Worm (Caenorhabditis elegans) whole organism, L1 larva: ENCODE data around the gene chil-21.
A peak's percentile ranks its signal among the peaks of the same experiment; 100 is the strongest.

Experiments
- C16A3.4 ChIP-seq: fragments of 150-350 bp; optimal IDR thresholded peaks from 2 replicates; lab custom pipeline; 2014; ENCODE audit warnings: missing biosample characterization, missing genetic modification characterization
- C34B4.2 ChIP-seq: sonication (generic microtip); optimal IDR thresholded peaks from 2 replicates; lab custom pipeline; 2017; ENCODE audit warnings: mild to moderate bottlenecking, missing genetic modification characterization, missing compliant biosample characterization
- F16B12.6 ChIP-seq: fragments of 150-350 bp; optimal IDR thresholded peaks from 2 replicates; lab custom pipeline; 2014; ENCODE audit warnings: missing biosample characterization, missing genetic modification characterization
- Y116A8C.19 ChIP-seq: sonication (generic microtip); optimal IDR thresholded peaks from 2 replicates; lab custom pipeline; 2016; ENCODE audit warnings: missing compliant biosample characterization, missing genetic modification characterization, borderline replicate concordance
- alr-1 ChIP-seq: fragments of 200-800 bp; sonication (Bioruptor generic); optimal IDR thresholded peaks from 2 replicates; lab custom pipeline; 2018; ENCODE audit warnings: borderline replicate concordance, mild to moderate bottlenecking, missing genetic modification characterization, missing compliant biosample characterization
- aly-2 ChIP-seq: fragments of 150-350 bp; optimal IDR thresholded peaks from 2 replicates; lab custom pipeline; 2014; ENCODE audit warnings: missing biosample characterization, missing genetic modification characterization
- ama-1 ChIP-seq: fragments of 150-350 bp; optimal IDR thresholded peaks from 2 replicates; lab custom pipeline; 2014
- blmp-1 ChIP-seq: fragments of 150-350 bp; optimal IDR thresholded peaks from 2 replicates; lab custom pipeline; 2014; ENCODE audit warnings: missing biosample characterization, missing genetic modification characterization
- ceh-82 ChIP-seq, 3 experiments: fragments of 150-350 bp in 1 of 3; sonication (generic microtip) in 2 of 3; optimal IDR thresholded peaks; 2 replicates each; lab custom pipeline; 2014 to 2017; ENCODE audit warnings: missing biosample characterization in 3 of 3, missing genetic modification characterization in 3 of 3
- ces-1 ChIP-seq: fragments of 150-350 bp; optimal IDR thresholded peaks from 2 replicates; lab custom pipeline; 2014; ENCODE audit warnings: missing biosample characterization, missing genetic modification reagents, missing genetic modification characterization
- dpl-1 ChIP-seq, 3 experiments: fragments of 150-350 bp in 2 of 3; sonication (generic microtip) in 1 of 3; optimal IDR thresholded peaks; 2 replicates each; lab custom pipeline; 2014 to 2017; ENCODE audit warnings: missing biosample characterization in 3 of 3, missing genetic modification characterization in 3 of 3, missing genetic modification reagents in 3 of 3
- efl-1 ChIP-seq, 4 experiments: fragments of 150-350 bp; optimal IDR thresholded peaks in 3 of 4; peaks in 1 of 4; 1 replicate in 1 of 4; 2 replicates in 3 of 4; lab custom pipeline; 2014; ENCODE audit warnings: missing biosample characterization in 2 of 4, missing genetic modification characterization in 2 of 4, missing genetic modification reagents in 2 of 4
- efl-3 ChIP-seq: fragments of 200-800 bp; sonication (Bioruptor generic); optimal IDR thresholded peaks from 2 replicates; lab custom pipeline; 2018; ENCODE audit warnings: mild to moderate bottlenecking, missing genetic modification characterization, missing compliant biosample characterization
- fkh-10 ChIP-seq: sonication (generic microtip); optimal IDR thresholded peaks from 2 replicates; lab custom pipeline; 2017; ENCODE audit warnings: missing biosample characterization, missing genetic modification reagents, missing genetic modification characterization
- fkh-4 ChIP-seq: sonication (generic microtip); optimal IDR thresholded peaks from 2 replicates; lab custom pipeline; 2016; ENCODE audit warnings: missing compliant biosample characterization, missing genetic modification characterization, borderline replicate concordance
- fos-1 ChIP-seq: fragments of 150-350 bp; optimal IDR thresholded peaks from 2 replicates; lab custom pipeline; 2014; ENCODE audit warnings: missing biosample characterization, missing genetic modification characterization
- hlh-17 ChIP-seq: fragments of 200-800 bp; sonication (Bioruptor generic); optimal IDR thresholded peaks from 2 replicates; lab custom pipeline; 2018; ENCODE audit warnings: missing genetic modification characterization, mild to moderate bottlenecking, missing compliant biosample characterization, moderate library complexity, borderline replicate concordance
- hlh-4 ChIP-seq: sonication (generic microtip); optimal IDR thresholded peaks from 2 replicates; lab custom pipeline; 2016; ENCODE audit warnings: mild to moderate bottlenecking, missing genetic modification characterization, missing compliant biosample characterization
- lin-14 ChIP-seq: fragments of 200-800 bp; sonication (Bioruptor generic); optimal IDR thresholded peaks from 2 replicates; lab custom pipeline; 2018; ENCODE audit warnings: mild to moderate bottlenecking, missing genetic modification characterization, moderate library complexity, missing compliant biosample characterization
- lin-35 ChIP-seq, 2 experiments: fragments of 150-350 bp; optimal IDR thresholded peaks; 2 replicates each; lab custom pipeline; 2014; ENCODE audit warnings: missing biosample characterization in 2 of 2, missing genetic modification characterization in 2 of 2, missing genetic modification reagents in 2 of 2
- lsy-2 ChIP-seq, 2 experiments: fragments of 150-350 bp; optimal IDR thresholded peaks; 2 replicates each; lab custom pipeline; 2014; ENCODE audit warnings: missing biosample characterization in 2 of 2, missing genetic modification characterization in 2 of 2
- mef-2 ChIP-seq: fragments of 150-350 bp; optimal IDR thresholded peaks from 2 replicates; lab custom pipeline; 2014; ENCODE audit warnings: missing biosample characterization, missing genetic modification characterization
- mep-1 ChIP-seq: fragments of 150-350 bp; optimal IDR thresholded peaks from 2 replicates; lab custom pipeline; 2014; ENCODE audit warnings: missing biosample characterization, missing genetic modification characterization
- nhr-11 ChIP-seq: fragments of 150-350 bp; optimal IDR thresholded peaks from 2 replicates; lab custom pipeline; 2014; ENCODE audit warnings: missing biosample characterization, missing genetic modification characterization
- nhr-12 ChIP-seq: sonication (generic microtip); optimal IDR thresholded peaks from 2 replicates; lab custom pipeline; 2017; ENCODE audit warnings: missing biosample characterization, missing genetic modification characterization
- nhr-19 ChIP-seq: fragments of 200-800 bp; sonication (Bioruptor generic); conservative IDR thresholded peaks from 2 replicates; pipeline ENCODE4 v1.3.6; 2022; ENCODE audit warnings: missing genetic modification characterization, missing compliant biosample characterization
- nhr-20 ChIP-seq: sonication (generic microtip); optimal IDR thresholded peaks from 2 replicates; lab custom pipeline; 2016; ENCODE audit warnings: mild to moderate bottlenecking, missing genetic modification characterization, missing compliant biosample characterization
- nhr-71 ChIP-seq: sonication (generic microtip); optimal IDR thresholded peaks from 2 replicates; lab custom pipeline; 2016; ENCODE audit warnings: mild to moderate bottlenecking, missing genetic modification characterization, moderate library complexity, missing compliant biosample characterization
- nhr-85 ChIP-seq: sonication (generic microtip); peaks from one replicate; lab custom pipeline; 2016; ENCODE audit warnings: missing genetic modification characterization, inconsistent platforms, missing compliant biosample characterization
- nhr-90 ChIP-seq: sonication (generic microtip); optimal IDR thresholded peaks from 2 replicates; lab custom pipeline; 2016; ENCODE audit warnings: mild to moderate bottlenecking, missing genetic modification characterization, missing compliant biosample characterization; ENCODE audit not compliant: poor library complexity
- pag-3 ChIP-seq: sonication (generic microtip); optimal IDR thresholded peaks from 2 replicates; lab custom pipeline; 2017; ENCODE audit warnings: missing genetic modification characterization, mild to moderate bottlenecking, missing compliant biosample characterization, antibody characterized with exemption, borderline replicate concordance; ENCODE audit not compliant: insufficient read depth
- pax-3 ChIP-seq: fragments of 200-800 bp; sonication (Bioruptor generic); optimal IDR thresholded peaks from 2 replicates; lab custom pipeline; 2018; ENCODE audit warnings: mild to moderate bottlenecking, missing genetic modification characterization, moderate library complexity, missing compliant biosample characterization
- pqm-1 ChIP-seq: sonication (generic microtip); optimal IDR thresholded peaks from 3 replicates; lab custom pipeline; 2017; ENCODE audit warnings: missing biosample characterization, missing genetic modification characterization
- rnt-1 ChIP-seq: sonication (generic microtip); optimal IDR thresholded peaks from 2 replicates; lab custom pipeline; 2016; ENCODE audit warnings: mild to moderate bottlenecking, missing genetic modification characterization, moderate library complexity, missing compliant biosample characterization
- snpc-4 ChIP-seq: fragments of 150-350 bp; optimal IDR thresholded peaks from 2 replicates; lab custom pipeline; 2014; ENCODE audit warnings: missing biosample characterization, missing genetic modification characterization
- sup-37 ChIP-seq: fragments of 200-800 bp; sonication (Bioruptor generic); optimal IDR thresholded peaks from 2 replicates; lab custom pipeline; 2018; ENCODE audit warnings: mild to moderate bottlenecking, missing genetic modification characterization, missing compliant biosample characterization
- unc-30 ChIP-seq: sonication (generic microtip); optimal IDR thresholded peaks from 2 replicates; lab custom pipeline; 2017; ENCODE audit warnings: missing biosample characterization, missing genetic modification characterization
- unc-62 ChIP-seq: fragments of 150-350 bp; optimal IDR thresholded peaks from 2 replicates; lab custom pipeline; 2014; ENCODE audit warnings: missing biosample characterization, missing genetic modification reagents, missing genetic modification characterization
- unc-86 ChIP-seq: sonication (generic microtip); optimal IDR thresholded peaks from 2 replicates; lab custom pipeline; 2016; ENCODE audit warnings: missing genetic modification characterization, missing compliant biosample characterization
- zag-1 ChIP-seq: fragments of 150-350 bp; optimal IDR thresholded peaks from 2 replicates; lab custom pipeline; 2014; ENCODE audit warnings: missing biosample characterization, missing genetic modification characterization
- zip-4 ChIP-seq: fragments of 200-800 bp; sonication (Bioruptor generic); optimal IDR thresholded peaks from 2 replicates; lab custom pipeline; 2018; ENCODE audit warnings: mild to moderate bottlenecking, missing genetic modification characterization, moderate library complexity, missing compliant biosample characterization
- ztf-11 ChIP-seq, 2 experiments: sonication (generic microtip); optimal IDR thresholded peaks; 2 replicates each; lab custom pipeline; 2016 to 2017; ENCODE audit warnings: missing genetic modification characterization in 2 of 2, missing biosample characterization in 1 of 2, missing compliant biosample characterization in 1 of 2

Gene chil-21

ce11 chrII:9493242-9494058 lies 31.7 kb upstream of the chil-21 start (continued):
- TF ChIP-seq lin-35 (GFP tag; optimal IDR thresholded peaks at IDR 0.05; lab: Kevin White, UChicago) (peak in 1 of 2 experiments; percentile 7), sup-37 (GFP tag; lab: Kevin White, UChicago) (no peak)

ce11 chrII:9491045-9491444 lies 29.3 kb upstream of the chil-21 start:
- TF ChIP-seq C16A3.4 (tag; lab: Kevin White, UChicago) (no peak), efl-1 (optimal IDR thresholded peaks at IDR 0.05; lab: Kevin White, UChicago) (no peak), efl-1 (GFP tag; optimal IDR thresholded peaks at IDR 0.05 in 1 of 2; lab: Kevin White, UChicago) (no peak), unc-86 (tag; lab: Kevin White, UChicago) (no peak), mef-2 (tag; lab: Kevin White, UChicago) (no peak), efl-3 (GFP tag; lab: Kevin White, UChicago) (no peak), mep-1 (no peak), F16B12.6 (tag; lab: Kevin White, UChicago) (no peak), lin-14 (GFP tag; lab: Kevin White, UChicago) (no peak), blmp-1 (tag; lab: Kevin White, UChicago) (no peak), nhr-11 (tag; lab: Kevin White, UChicago) (no peak), C34B4.2 (tag; lab: Kevin White, UChicago) (no peak), nhr-90 (tag; lab: Kevin White, UChicago) (no peak), pax-3 (no peak), ama-1 (no peak), unc-62 (no peak), fkh-10 (GFP tag; lab: Kevin White, UChicago) (no peak), pqm-1 (no peak), rnt-1 (tag; lab: Kevin White, UChicago) (no peak)
- TF ChIP-seq, all 84 proteins: peak for 0

- TF ChIP-seq lsy-2 (tag; optimal IDR thresholded peaks at IDR 0.05; lab: Kevin White, UChicago) (peak in 1 of 2 experiments; percentile 24), lin-14 (GFP tag; lab: Kevin White, UChicago) (peak; percentile 39), nhr-20 (tag; lab: Kevin White, UChicago) (peak; percentile 61), nhr-71 (tag; lab: Kevin White, UChicago) (peak; percentile 54), nhr-85 (peak; percentile 84), nhr-19 (GFP tag; lab: Robert Waterston, UW) (peak; percentile 21; the same call in 1 of the 2 replicates), pqm-1 (no peak), snpc-4 (no peak)
Measured at ce11 chrII:9490589-9490988, 28.8 kb upstream of the chil-21 start.

ce11 chrII:9489922-9490321 lies 28.1 kb upstream of the chil-21 start:
- TF ChIP-seq nhr-85 (no peak), ama-1 (no peak), zag-1 (tag; lab: Kevin White, UChicago) (no peak), fkh-10 (GFP tag; lab: Kevin White, UChicago) (no peak), lin-35 (GFP tag; optimal IDR thresholded peaks at IDR 0.05; lab: Kevin White, UChicago) (no peak), unc-30 (no peak), nhr-12 (tag; lab: Kevin White, UChicago) (no peak), pag-3 (tag; lab: Kevin White, UChicago) (no peak), zip-4 (GFP tag; lab: Kevin White, UChicago) (no peak)

- TF ChIP-seq snpc-4 (no peak), ces-1 (GFP tag; lab: Kevin White, UChicago) (no peak), sup-37 (GFP tag; lab: Kevin White, UChicago) (no peak), fkh-4 (tag; lab: Kevin White, UChicago) (no peak), nhr-71 (tag; lab: Kevin White, UChicago) (peak; percentile 81), dpl-1 (GFP tag; optimal IDR thresholded peaks at IDR 0.05; lab: Kevin White, UChicago) (peak in 2 of 3 experiments; percentile 10 to 16), alr-1 (no peak), ztf-11 (tag; optimal IDR thresholded peaks at IDR 0.05; lab: Kevin White, UChicago) (no peak), hlh-17 (no peak), fos-1 (tag; lab: Kevin White, UChicago) (no peak), ceh-82 (tag; optimal IDR thresholded peaks at IDR 0.05; lab: Kevin White, UChicago) (peak; percentile 3 to 16 (median 12)), aly-2 (tag; lab: Kevin White, UChicago) (no peak), unc-86 (tag; lab: Kevin White, UChicago) (no peak), Y116A8C.19 (tag; lab: Kevin White, UChicago) (no peak), rnt-1 (tag; lab: Kevin White, UChicago) (peak; percentile 38), hlh-4 (no peak)
Measured at ce11 chrII:9487337-9487950, 25.7 kb upstream of the chil-21 start, which contains the start of gene T19H5.4. TSS of gene T19H5.4 (minus strand) at chrII:9487387.
